Worm (Caenorhabditis elegans): ENCODE measurements around the gene acd-3.

DNA sequence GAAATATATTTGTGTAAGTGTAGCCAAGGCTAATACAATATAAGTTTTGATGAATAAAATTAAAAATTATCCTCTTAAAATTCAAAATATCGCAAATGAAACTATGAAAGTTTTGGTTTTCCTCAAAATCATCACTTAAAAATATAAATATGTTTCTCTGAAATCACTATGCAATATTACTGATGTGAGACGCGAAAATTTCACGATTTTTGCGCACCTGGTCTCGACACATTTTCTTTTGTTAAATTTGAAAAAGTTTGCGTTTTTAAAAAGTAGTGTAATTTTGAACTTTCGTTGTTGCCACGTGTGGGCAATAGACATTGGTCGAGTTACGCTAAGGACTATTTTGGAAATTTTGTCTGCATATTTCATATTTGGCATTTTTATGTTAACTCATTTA, 20.3 kb upstream of the acd-3 start:
- no peak for TF ChIP-seq snpc-4 (tag; optimal IDR thresholded peaks at IDR 0.05)
- no peak for TF ChIP-seq skn-1 (tag; optimal IDR thresholded peaks at IDR 0.05)
- no peak for TF ChIP-seq nhr-76 (tag; optimal IDR thresholded peaks at IDR 0.05)
- TF ChIP-seq pha-4 (GFP tag; IDR thresholded peaks at IDR 0.05) = no peak
- no peak for TF ChIP-seq pha-4 (tag; optimal IDR thresholded peaks at IDR 0.05)
- TF ChIP-seq aly-2 (tag; optimal IDR thresholded peaks at IDR 0.05) = no peak
- no peak for TF ChIP-seq nhr-28 (tag; optimal IDR thresholded peaks at IDR 0.05)
- no peak for TF ChIP-seq Y5F2A.4 (GFP tag; optimal IDR thresholded peaks at IDR 0.05)
- TF ChIP-seq ama-1 (optimal IDR thresholded peaks at IDR 0.05) = no peak
- TF ChIP-seq unc-62 (GFP tag; optimal IDR thresholded peaks at IDR 0.05 in 1 of 2) = peak in 1 of 2 experiments; percentile 4
- TF ChIP-seq unc-62 (tag; optimal IDR thresholded peaks at IDR 0.05) = no peak
- no peak for TF ChIP-seq nhr-237 (tag; optimal IDR thresholded peaks at IDR 0.05)
- TF ChIP-seq zag-1 (tag; optimal IDR thresholded peaks at IDR 0.05) = no peak

Measured in whole organism, L4 larva.